Worm (Caenorhabditis elegans) whole organism, L4/young adult: ENCODE results near the gene W06A7.4.

ENCODE experiments used
- W03F9.2 ChIP-seq: fragments of 150-350 bp; optimal IDR thresholded peaks from 2 replicates; lab custom pipeline; 2014; ENCODE audit warnings: missing biosample characterization, missing genetic modification characterization
- dao-5 ChIP-seq: sonication (generic microtip); optimal IDR thresholded peaks from 2 replicates; lab custom pipeline; 2016; ENCODE audit warnings: missing genotype, missing genetic modification characterization, moderate library complexity, missing compliant biosample characterization
- him-1 ChIP-seq: sonication (generic microtip); optimal IDR thresholded peaks from 2 replicates; lab custom pipeline; 2016; ENCODE audit warnings: missing genotype, missing genetic modification reagents, missing genetic modification characterization, missing compliant biosample characterization

- TF ChIP-seq him-1 (tag; lab: Kevin White, UChicago) = no peak
- no peak for TF ChIP-seq dao-5 (tag; lab: Kevin White, UChicago)
- TF ChIP-seq W03F9.2 (tag; lab: Kevin White, UChicago) = no peak
Measured at ce11 chrV:14868181-14868580, 44.0 kb downstream of the W06A7.4 start, which contains the start of gene gcy-14.
